Fruit fly (Drosophila melanogaster) whole organism, prepupa: Measurements from ENCODE around the gene Lmpt.
A peak's percentile ranks its signal among the peaks of the same experiment; 100 is the strongest.

Source experiments
- CG10631 ChIP-seq: fragments of 200-800 bp; sonication (Bioruptor generic); optimal IDR thresholded peaks from 2 replicates; lab custom pipeline; 2016; ENCODE audit warnings: missing biosample characterization, missing genetic modification characterization
- CG11902 ChIP-seq: fragments of 200-800 bp; sonication (Bioruptor generic); optimal IDR thresholded peaks from 3 replicates; lab custom pipeline; 2016; ENCODE audit warnings: missing biosample characterization, missing genetic modification characterization
- CG15336 ChIP-seq: fragments of 200-800 bp; sonication (Bioruptor generic); IDR thresholded peaks from 2 replicates; pipeline ENCODE4 v1.3.6; 2022; ENCODE audit warnings: missing biosample characterization, missing genetic modification characterization
- CG3032 ChIP-seq: fragments of 200-800 bp; optimal IDR thresholded peaks from 2 replicates; lab custom pipeline; 2019; ENCODE audit warnings: missing biosample characterization, mild to moderate bottlenecking, missing genetic modification characterization, moderate library complexity
- CG31627 ChIP-seq: fragments of 200-800 bp; sonication (Bioruptor generic); optimal IDR thresholded peaks from 3 replicates; lab custom pipeline; 2016; ENCODE audit warnings: missing biosample characterization, missing genetic modification characterization
- CG32006 ChIP-seq: fragments of 200-800 bp; sonication (Bioruptor generic); optimal IDR thresholded peaks from 3 replicates; lab custom pipeline; 2017; ENCODE audit warnings: missing biosample characterization, mild to moderate bottlenecking, missing genetic modification characterization
- CG34406 ChIP-seq: fragments of 200-800 bp; sonication (Bioruptor generic); optimal IDR thresholded peaks from 3 replicates; lab custom pipeline; 2016; ENCODE audit warnings: missing biosample characterization, missing genetic modification characterization
- CG4318 ChIP-seq: fragments of 200-800 bp; sonication (Bioruptor generic); optimal IDR thresholded peaks from 3 replicates; lab custom pipeline; 2017; ENCODE audit warnings: missing biosample characterization, mild to moderate bottlenecking, missing genetic modification characterization
- CG6163 ChIP-seq: fragments of 200-800 bp; sonication (Bioruptor generic); IDR thresholded peaks from 3 replicates; pipeline ENCODE4 v1.3.6; 2022; ENCODE audit warnings: missing biosample characterization, missing genetic modification characterization
- CG6276 ChIP-seq: fragments of 200-800 bp; sonication (Bioruptor generic); optimal IDR thresholded peaks from 2 replicates; lab custom pipeline; 2017; ENCODE audit warnings: missing biosample characterization, mild to moderate bottlenecking, missing genetic modification characterization
- CG6792 ChIP-seq: fragments of 200-800 bp; sonication (Bioruptor generic); optimal IDR thresholded peaks from 3 replicates; lab custom pipeline; 2016; ENCODE audit warnings: missing biosample characterization, missing genetic modification characterization
- CG6854 ChIP-seq: fragments of 200-800 bp; sonication (Bioruptor generic); optimal IDR thresholded peaks from 2 replicates; lab custom pipeline; 2017; ENCODE audit warnings: missing biosample characterization, mild to moderate bottlenecking, missing genetic modification characterization
- CG7368 ChIP-seq: fragments of 200-800 bp; sonication (Bioruptor generic); optimal IDR thresholded peaks from 3 replicates; lab custom pipeline; 2016; ENCODE audit warnings: missing biosample characterization, missing genetic modification characterization
- CG8119 ChIP-seq: fragments of 200-800 bp; sonication (Bioruptor generic); IDR thresholded peaks from 3 replicates; pipeline ENCODE4 v1.3.6; 2022; ENCODE audit warnings: missing biosample characterization, missing genetic modification characterization
- CG8319 ChIP-seq: fragments of 200-800 bp; sonication (Bioruptor generic); optimal IDR thresholded peaks from 3 replicates; lab custom pipeline; 2016; ENCODE audit warnings: missing biosample characterization, missing genetic modification characterization
- CG8632 ChIP-seq: fragments of 200-800 bp; sonication (Bioruptor generic); optimal IDR thresholded peaks from 3 replicates; lab custom pipeline; 2016; ENCODE audit warnings: missing biosample characterization, missing genetic modification characterization
- Eip75B ChIP-seq: fragments of 200-800 bp; sonication (Bioruptor generic); optimal IDR thresholded peaks from 3 replicates; lab custom pipeline; 2016; ENCODE audit warnings: missing biosample characterization, missing genetic modification characterization
- Eip78C ChIP-seq: fragments of 200-800 bp; sonication (Bioruptor generic); peaks from one replicate; lab custom pipeline; 2016; ENCODE audit warnings: missing biosample characterization, missing genetic modification characterization
- Ets96B ChIP-seq: fragments of 200-800 bp; optimal IDR thresholded peaks from 2 replicates; lab custom pipeline; 2019; ENCODE audit warnings: missing biosample characterization, mild to moderate bottlenecking, missing genetic modification characterization, moderate library complexity
- Hr38 ChIP-seq: sonication (Bioruptor generic); optimal IDR thresholded peaks from 2 replicates; lab custom pipeline; 2016; ENCODE audit warnings: missing biosample characterization, missing genetic modification characterization
- Met ChIP-seq: fragments of 200-800 bp; sonication (Bioruptor generic); optimal IDR thresholded peaks from 3 replicates; lab custom pipeline; 2016; ENCODE audit warnings: missing biosample characterization, missing genetic modification characterization
- OdsH ChIP-seq: fragments of 200-800 bp; sonication (Bioruptor generic); optimal IDR thresholded peaks from 3 replicates; lab custom pipeline; 2016; ENCODE audit warnings: missing biosample characterization, missing genetic modification characterization
- Sox14 ChIP-seq: fragments of 200-800 bp; sonication (Bioruptor generic); optimal IDR thresholded peaks from 3 replicates; lab custom pipeline; 2016; ENCODE audit warnings: missing biosample characterization, missing genetic modification characterization
- Sox15 ChIP-seq: fragments of 200-800 bp; sonication (Bioruptor generic); optimal IDR thresholded peaks from 3 replicates; lab custom pipeline; 2016; ENCODE audit warnings: missing biosample characterization, missing genetic modification characterization
- achi ChIP-seq: fragments of 200-800 bp; sonication (Bioruptor generic); optimal IDR thresholded peaks from 3 replicates; lab custom pipeline; 2016; ENCODE audit warnings: missing biosample characterization, missing genetic modification characterization
- acj6 ChIP-seq: fragments of 200-800 bp; sonication (Bioruptor generic); optimal IDR thresholded peaks from 3 replicates; lab custom pipeline; 2016; ENCODE audit warnings: missing biosample characterization, missing genetic modification characterization
- esn ChIP-seq: fragments of 200-800 bp; sonication (Bioruptor generic); optimal IDR thresholded peaks from 2 replicates; lab custom pipeline; 2016; ENCODE audit warnings: missing biosample characterization, mild to moderate bottlenecking, missing genetic modification characterization, moderate library complexity
- fd59A ChIP-seq: fragments of 200-800 bp; sonication (Bioruptor generic); optimal IDR thresholded peaks from 2 replicates; lab custom pipeline; 2017; ENCODE audit warnings: missing biosample characterization, mild to moderate bottlenecking, missing genetic modification characterization, missing genetic modification reagents
- fkh ChIP-seq: fragments of 200-800 bp; sonication (Bioruptor generic); optimal IDR thresholded peaks from 3 replicates; lab custom pipeline; 2017; ENCODE audit warnings: missing biosample characterization, mild to moderate bottlenecking, missing genetic modification characterization, moderate library complexity
- lz ChIP-seq: fragments of 200-800 bp; sonication (Bioruptor generic); optimal IDR thresholded peaks from 3 replicates; lab custom pipeline; 2016; ENCODE audit warnings: missing biosample characterization, missing genetic modification characterization
- net ChIP-seq: fragments of 200-800 bp; sonication (Bioruptor generic); optimal IDR thresholded peaks from 3 replicates; lab custom pipeline; 2016; ENCODE audit warnings: missing biosample characterization, missing genetic modification characterization
- salr ChIP-seq, 2 experiments: fragments of 200-800 bp; sonication (Bioruptor generic); optimal IDR thresholded peaks; 3 replicates each; lab custom pipeline; 2016 to 2018; ENCODE audit warnings: missing biosample characterization in 2 of 2, missing genetic modification characterization in 2 of 2, mild to moderate bottlenecking in 1 of 2
- spab ChIP-seq: fragments of 200-800 bp; sonication (Bioruptor generic); optimal IDR thresholded peaks from 2 replicates; lab custom pipeline; 2017; ENCODE audit warnings: missing biosample characterization, mild to moderate bottlenecking, missing genetic modification characterization, missing genetic modification reagents
- ss ChIP-seq, 2 experiments: fragments of 200-800 bp; sonication (Bioruptor generic); optimal IDR thresholded peaks; 2 replicates in 1 of 2; 3 replicates in 1 of 2; lab custom pipeline; 2017 to 2018; ENCODE audit warnings: mild to moderate bottlenecking in 2 of 2, missing biosample characterization in 2 of 2, missing genetic modification characterization in 2 of 2, moderate library complexity in 1 of 2
- vri ChIP-seq: fragments of 200-800 bp; sonication (Bioruptor generic); optimal IDR thresholded peaks from 3 replicates; lab custom pipeline; 2016; ENCODE audit warnings: missing biosample characterization, mild to moderate bottlenecking, missing genetic modification characterization

Gene Lmpt

dm6 chr3L:16818063-16818462 lies 47.0 kb upstream of the Lmpt start (continued):
- TF ChIP-seq CG10631 (GFP tag; lab: Kevin White, UChicago) = peak; percentile 89
- peak; percentile 77 to 94 for TF ChIP-seq salr (GFP tag; optimal IDR thresholded peaks at IDR 0.05; lab: Kevin White, UChicago)
- peak; percentile 90 for TF ChIP-seq vri (GFP tag; lab: Kevin White, UChicago)
- peak; percentile 96 for TF ChIP-seq fd59A (GFP tag; lab: Kevin White, UChicago)
- TF ChIP-seq CG6854 = peak; percentile 86
- TF ChIP-seq Sox15 (GFP tag; lab: Kevin White, UChicago) = peak; percentile 75
- TF ChIP-seq Ets96B (tag; lab: Kevin White, UChicago) = peak; percentile 96
- peak; percentile 95 for TF ChIP-seq CG6163 (GFP tag; lab: Robert Waterston, UW)
- TF ChIP-seq CG32006 = peak; percentile 67
- peak; percentile 32 for TF ChIP-seq CG4318 (GFP tag; lab: Kevin White, UChicago)
- TF ChIP-seq fkh (GFP tag; lab: Kevin White, UChicago) = no peak
- peak; percentile 85 for TF ChIP-seq CG8319
- peak; percentile 81 for TF ChIP-seq lz (GFP tag; lab: Kevin White, UChicago)
- TF ChIP-seq CG11902 = peak; percentile 77
- peak; percentile 74 for TF ChIP-seq CG8119 (GFP tag; lab: Robert Waterston, UW)

dm6 chr3L:16824725-16825124 lies 40.4 kb upstream of the Lmpt start:
- TF ChIP-seq CG6163 (GFP tag; lab: Robert Waterston, UW) (0 out of 3 replicates have a peak, but pooled peaks have one; percentile 9), Eip75B (GFP tag; lab: Kevin White, UChicago) (no peak), fkh (GFP tag; lab: Kevin White, UChicago) (peak; percentile 40)

- TF ChIP-seq CG8119 (GFP tag; lab: Robert Waterston, UW) = peak; percentile 46; the same call in 1 of the 3 replicates
- peak; percentile 32 for TF ChIP-seq acj6 (GFP tag; lab: Kevin White, UChicago)
- TF ChIP-seq Eip78C (GFP tag; lab: Kevin White, UChicago) = peak; percentile 81
- TF ChIP-seq OdsH (GFP tag; lab: Kevin White, UChicago) = peak; percentile 33
- TF ChIP-seq net (GFP tag; lab: Kevin White, UChicago) = peak; percentile 16
- no peak for TF ChIP-seq CG6276
- TF ChIP-seq CG10631 (GFP tag; lab: Kevin White, UChicago) = peak; percentile 20
- TF ChIP-seq CG7368 = no peak
- TF ChIP-seq ss (GFP tag; optimal IDR thresholded peaks at IDR 0.05; lab: Kevin White, UChicago) = peak in 1 of 2 experiments; percentile 15
- TF ChIP-seq salr (GFP tag; optimal IDR thresholded peaks at IDR 0.05; lab: Kevin White, UChicago) = peak in 1 of 2 experiments; percentile 35
- peak; percentile 3 for TF ChIP-seq Met (GFP tag; lab: Kevin White, UChicago)
- peak; percentile 52 for TF ChIP-seq CG3032 (tag; lab: Kevin White, UChicago)
- TF ChIP-seq CG31627 (GFP tag; lab: Kevin White, UChicago) = peak; percentile 6
- peak; percentile 42; the same call in 1 of the 2 replicates for TF ChIP-seq CG15336 (GFP tag; lab: Robert Waterston, UW)
- TF ChIP-seq CG34406 (GFP tag; lab: Kevin White, UChicago) = peak; percentile 36
- TF ChIP-seq CG8632 = peak; percentile 27
- TF ChIP-seq CG6792 (GFP tag; lab: Kevin White, UChicago) = no peak
- no peak for TF ChIP-seq spab
- no peak for TF ChIP-seq Sox14 (GFP tag; lab: Kevin White, UChicago)
- TF ChIP-seq fd59A (GFP tag; lab: Kevin White, UChicago) = no peak
- peak; percentile 61 for TF ChIP-seq CG32006
- TF ChIP-seq Hr38 (GFP tag; lab: Kevin White, UChicago) = no peak
- peak; percentile 22 for TF ChIP-seq esn (GFP tag; lab: Kevin White, UChicago)
Measured at dm6 chr3L:16825195-16825594, 39.9 kb upstream of the Lmpt start.

dm6 chr3L:16828967-16829366 lies 36.1 kb upstream of the Lmpt start, which contains the start of gene CG13024:
Gene CG13024, minus strand, starts transcription at chr3L:16829074.
- TF ChIP-seq CG15336 (GFP tag; lab: Robert Waterston, UW) (no peak), achi (GFP tag; lab: Kevin White, UChicago) (no peak), acj6 (GFP tag; lab: Kevin White, UChicago) (no peak)
